Worm (Caenorhabditis elegans): Measurements from ENCODE around the gene irg-7.

irg-7 gene

ce11 chrX:3209523-3209922, 33.9 kb downstream of the irg-7 start, which contains the start of gene F28B4.4:
TSS of gene F28B4.4 (minus strand) at chrX:3209623.
- no peak for TF ChIP-seq blmp-1 (tag; optimal IDR thresholded peaks at IDR 0.05)

ce11 chrX:3204778-3205177, 38.7 kb downstream of the irg-7 start, which contains the start of gene F28B4.1:
TSS of gene F28B4.1 (plus strand) at chrX:3205078.
- TF ChIP-seq ceh-83 (GFP tag; optimal IDR thresholded peaks at IDR 0.05) = no peak
- TF ChIP-seq ztf-11 (tag; optimal IDR thresholded peaks at IDR 0.05) = no peak
- no peak for TF ChIP-seq pha-4 (tag; optimal IDR thresholded peaks at IDR 0.05)
- TF ChIP-seq lsy-2 (tag; optimal IDR thresholded peaks at IDR 0.05) = no peak
- TF ChIP-seq nhr-2 (tag; optimal IDR thresholded peaks at IDR 0.05) = no peak
- TF ChIP-seq blmp-1 (tag; optimal IDR thresholded peaks at IDR 0.05) = no peak
- no peak for TF ChIP-seq unc-62 (GFP tag; optimal IDR thresholded peaks at IDR 0.05)
- no peak for TF ChIP-seq lin-13 (tag; optimal IDR thresholded peaks at IDR 0.05)
- TF ChIP-seq sptf-1 (tag; optimal IDR thresholded peaks at IDR 0.05) = no peak
- TF ChIP-seq ces-1 (GFP tag; optimal IDR thresholded peaks at IDR 0.05) = no peak
- TF ChIP-seq cnd-1 (tag; optimal IDR thresholded peaks at IDR 0.05) = no peak
- no peak for TF ChIP-seq nhr-237 (tag; optimal IDR thresholded peaks at IDR 0.05)
- no peak for TF ChIP-seq mep-1 (tag; optimal IDR thresholded peaks at IDR 0.05)
- TF ChIP-seq zip-8 (tag; optimal IDR thresholded peaks at IDR 0.05) = no peak
- no peak for TF ChIP-seq nhr-12 (tag; optimal IDR thresholded peaks at IDR 0.05)
- no peak for TF ChIP-seq flh-1 (GFP tag; optimal IDR thresholded peaks at IDR 0.05)

- TF ChIP-seq sptf-1 (tag; optimal IDR thresholded peaks at IDR 0.05) (no peak), ces-1 (GFP tag; optimal IDR thresholded peaks at IDR 0.05) (peak; percentile 86)
Observed at ce11 chrX:3202350-3202749, 41.1 kb downstream of the irg-7 start.

ce11 chrX:3199249-3199648, 44.2 kb downstream of the irg-7 start, which contains the start of gene fax-1:
TSS of gene fax-1 (minus strand) at chrX:3199349.
- peak; percentile 18 for TF ChIP-seq ces-1 (GFP tag; optimal IDR thresholded peaks at IDR 0.05)
- TF ChIP-seq sptf-1 (tag; optimal IDR thresholded peaks at IDR 0.05) = no peak

- no peak for TF ChIP-seq hlh-1 (tag; optimal IDR thresholded peaks at IDR 0.05)
- TF ChIP-seq tbx-8 (GFP tag; optimal IDR thresholded peaks at IDR 0.05) = no peak
- TF ChIP-seq ces-1 (GFP tag; optimal IDR thresholded peaks at IDR 0.05) = peak; percentile 58
- no peak for TF ChIP-seq flh-1 (GFP tag; optimal IDR thresholded peaks at IDR 0.05)
Observed at ce11 chrX:3197319-3197718, 46.1 kb downstream of the irg-7 start.

- TF ChIP-seq ceh-43 (GFP tag; optimal IDR thresholded peaks at IDR 0.05) = no peak
- TF ChIP-seq M03D4.4 (tag; optimal IDR thresholded peaks at IDR 0.05) = no peak
- TF ChIP-seq cnd-1 (tag; optimal IDR thresholded peaks at IDR 0.05) = no peak
- TF ChIP-seq ztf-11 (tag; optimal IDR thresholded peaks at IDR 0.05) = no peak
- peak; percentile 91 for TF ChIP-seq ces-1 (GFP tag; optimal IDR thresholded peaks at IDR 0.05)
- TF ChIP-seq zip-8 (tag; optimal IDR thresholded peaks at IDR 0.05) = no peak
Observed at ce11 chrX:3191353-3192065, 51.9 kb downstream of the irg-7 start.

- TF ChIP-seq tbx-8 (GFP tag; optimal IDR thresholded peaks at IDR 0.05) (no peak), pha-4 (tag; optimal IDR thresholded peaks at IDR 0.05) (no peak), lin-13 (tag; optimal IDR thresholded peaks at IDR 0.05) (no peak), ceh-43 (GFP tag; optimal IDR thresholded peaks at IDR 0.05) (no peak), unc-39 (tag; optimal IDR thresholded peaks at IDR 0.05) (no peak), lsy-2 (tag; optimal IDR thresholded peaks at IDR 0.05) (no peak), lin-32 (GFP tag; optimal IDR thresholded peaks at IDR 0.05) (no peak), sem-2 (GFP tag; optimal IDR thresholded peaks at IDR 0.05) (no peak), nhr-237 (tag; optimal IDR thresholded peaks at IDR 0.05) (no peak), drap-1 (GFP tag; optimal IDR thresholded peaks at IDR 0.05) (no peak), hlh-1 (tag; optimal IDR thresholded peaks at IDR 0.05) (peak; percentile 68), unc-62 (GFP tag; optimal IDR thresholded peaks at IDR 0.05) (peak; percentile 81), flh-1 (GFP tag; optimal IDR thresholded peaks at IDR 0.05) (no peak), zip-8 (tag; optimal IDR thresholded peaks at IDR 0.05) (no peak), ceh-83 (GFP tag; optimal IDR thresholded peaks at IDR 0.05) (no peak), M03D4.4 (tag; optimal IDR thresholded peaks at IDR 0.05) (no peak), nhr-2 (tag; optimal IDR thresholded peaks at IDR 0.05) (no peak), mls-2 (tag; optimal IDR thresholded peaks at IDR 0.05) (no peak), ces-1 (GFP tag; optimal IDR thresholded peaks at IDR 0.05) (peak; percentile 72), unc-120 (tag; optimal IDR thresholded peaks at IDR 0.05; ENCODE audit: poor library complexity, severe bottlenecking) (no peak), mep-1 (tag; optimal IDR thresholded peaks at IDR 0.05) (no peak), blmp-1 (tag; optimal IDR thresholded peaks at IDR 0.05) (no peak), elt-3 (tag; optimal IDR thresholded peaks at IDR 0.05) (no peak), ceh-39 (tag; optimal IDR thresholded peaks at IDR 0.05) (no peak), ztf-11 (tag; optimal IDR thresholded peaks at IDR 0.05) (no peak), elt-1 (tag; optimal IDR thresholded peaks at IDR 0.05; ENCODE audit: borderline replicate concordance, insufficient read depth) (no peak)
Observed at ce11 chrX:3190193-3190592, 53.2 kb downstream of the irg-7 start.

Data from whole organism, mixed stage, embryonic.